Worm (Caenorhabditis elegans) whole organism, young adult: ENCODE data around the gene ZK896.1.
A peak's percentile ranks its signal among the peaks of the same experiment; 100 is the strongest.

Experiments used
- B0019.2 ChIP-seq: fragments of 200-800 bp; sonication (Bioruptor generic); conservative IDR thresholded peaks from 2 replicates; pipeline ENCODE4 v1.3.6; 2022; ENCODE audit warnings: missing genetic modification reagents, missing genetic modification characterization, missing compliant biosample characterization
- B0336.3 ChIP-seq: fragments of 200-800 bp; sonication (Bioruptor generic); IDR thresholded peaks from 2 replicates; pipeline ENCODE4 v1.3.6; 2022; ENCODE audit warnings: missing genetic modification characterization, missing compliant biosample characterization
- C06A6.2 ChIP-seq: fragments of 200-800 bp; sonication (Bioruptor generic); conservative IDR thresholded peaks from 2 replicates; pipeline ENCODE4 v1.3.6; 2022; ENCODE audit warnings: missing genetic modification characterization, missing compliant biosample characterization
- D2030.7 ChIP-seq: fragments of 200-800 bp; sonication (Bioruptor generic); IDR thresholded peaks from 2 replicates; pipeline ENCODE4 v1.3.6; 2022; ENCODE audit warnings: missing genetic modification reagents, missing genetic modification characterization, missing compliant biosample characterization
- F33H1.4 ChIP-seq: fragments of 200-800 bp; sonication (Bioruptor generic); IDR thresholded peaks from 2 replicates; pipeline ENCODE4 v1.3.6; 2022; ENCODE audit warnings: missing genetic modification reagents, missing genetic modification characterization, missing compliant biosample characterization
- F37B4.10 ChIP-seq: fragments of 200-800 bp; sonication (Bioruptor generic); IDR thresholded peaks from 2 replicates; pipeline ENCODE4 v1.3.6; 2022; ENCODE audit warnings: missing genetic modification characterization, missing compliant biosample characterization
- F49E8.2 ChIP-seq: sonication (generic microtip); optimal IDR thresholded peaks from 3 replicates; lab custom pipeline; 2017; ENCODE audit warnings: missing genetic modification characterization, mild to moderate bottlenecking, missing compliant biosample characterization, antibody characterized with exemption, moderate library complexity; ENCODE audit not compliant: insufficient read depth
- F52B5.7 ChIP-seq: sonication (generic microtip); optimal IDR thresholded peaks from 2 replicates; lab custom pipeline; 2016; ENCODE audit warnings: mild to moderate bottlenecking, missing genetic modification characterization, missing compliant biosample characterization
- Y53F4B.3 ChIP-seq: fragments of 200-800 bp; sonication (Bioruptor generic); IDR thresholded peaks from 2 replicates; pipeline ENCODE4 v1.3.6; 2022; ENCODE audit warnings: missing genetic modification reagents, missing genetic modification characterization, missing compliant biosample characterization
- Y95B8A.8 ChIP-seq: fragments of 200-800 bp; sonication (Bioruptor generic); IDR thresholded peaks from 2 replicates; pipeline ENCODE4 v1.3.6; 2022; ENCODE audit warnings: missing genetic modification reagents, missing genetic modification characterization, missing compliant biosample characterization
- ccch-3 ChIP-seq: fragments of 200-800 bp; sonication (Bioruptor generic); optimal IDR thresholded peaks from 2 replicates; lab custom pipeline; 2018; ENCODE audit warnings: mild to moderate bottlenecking, missing genetic modification characterization, missing compliant biosample characterization
- ceh-100 ChIP-seq: fragments of 200-800 bp; sonication (Bioruptor generic); IDR thresholded peaks from 2 replicates; pipeline ENCODE4 v1.3.6; 2022; ENCODE audit warnings: missing genetic modification reagents, missing genetic modification characterization, missing compliant biosample characterization
- ceh-79 ChIP-seq: sonication (generic microtip); optimal IDR thresholded peaks from 2 replicates; lab custom pipeline; 2017; ENCODE audit warnings: mild to moderate bottlenecking, missing genetic modification characterization, missing compliant biosample characterization
- dpl-1 ChIP-seq: fragments of 150-350 bp; optimal IDR thresholded peaks from 2 replicates; lab custom pipeline; 2014; ENCODE audit warnings: missing biosample characterization, missing genetic modification reagents, missing genetic modification characterization
- efl-1 ChIP-seq: fragments of 150-350 bp; optimal IDR thresholded peaks from 2 replicates; lab custom pipeline; 2014; ENCODE audit warnings: missing biosample characterization, missing genetic modification reagents, missing genetic modification characterization
- him-1 ChIP-seq: sonication (generic microtip); optimal IDR thresholded peaks from 2 replicates; lab custom pipeline; 2016; ENCODE audit warnings: missing genotype, missing genetic modification reagents, missing genetic modification characterization, missing compliant biosample characterization
- hmg-1.2 ChIP-seq: fragments of 200-800 bp; sonication (Bioruptor generic); IDR thresholded peaks from 2 replicates; pipeline ENCODE4 v1.3.6; 2022; ENCODE audit warnings: missing genetic modification reagents, missing genetic modification characterization, missing compliant biosample characterization
- lin-35 ChIP-seq, 3 experiments: fragments of 150-350 bp in 2 of 3; sonication (generic microtip) in 1 of 3; optimal IDR thresholded peaks; 2 replicates each; lab custom pipeline; 2014 to 2018; ENCODE audit warnings: missing biosample characterization in 3 of 3, missing genetic modification characterization in 3 of 3, missing genetic modification reagents in 3 of 3
- lin-54 ChIP-seq: fragments of 200-800 bp; sonication (Bioruptor generic); optimal IDR thresholded peaks from 2 replicates; lab custom pipeline; 2018; ENCODE audit warnings: mild to moderate bottlenecking, missing genetic modification characterization, missing compliant biosample characterization
- lsl-1 ChIP-seq: fragments of 200-800 bp; sonication (Bioruptor generic); optimal IDR thresholded peaks from 2 replicates; lab custom pipeline; 2018; ENCODE audit warnings: mild to moderate bottlenecking, missing genetic modification characterization, moderate library complexity, missing compliant biosample characterization
- madf-6 ChIP-seq: fragments of 200-800 bp; sonication (Bioruptor generic); IDR thresholded peaks from 2 replicates; pipeline ENCODE4 v1.3.6; 2022; ENCODE audit warnings: missing genetic modification reagents, missing genetic modification characterization, missing compliant biosample characterization
- nhr-179 ChIP-seq: sonication (generic microtip); optimal IDR thresholded peaks from 2 replicates; lab custom pipeline; 2016; ENCODE audit warnings: mild to moderate bottlenecking, missing genetic modification characterization, missing compliant biosample characterization
- nhr-90 ChIP-seq: sonication (generic microtip); optimal IDR thresholded peaks from 2 replicates; lab custom pipeline; 2016; ENCODE audit warnings: missing genotype, mild to moderate bottlenecking, missing genetic modification characterization, missing compliant biosample characterization
- pbrm-1 ChIP-seq: fragments of 200-800 bp; sonication (Bioruptor generic); IDR thresholded peaks from 2 replicates; pipeline ENCODE4 v1.3.6; 2022; ENCODE audit warnings: missing genetic modification reagents, missing genetic modification characterization, missing compliant biosample characterization
- sdz-38 ChIP-seq: sonication (generic microtip); optimal IDR thresholded peaks from 2 replicates; lab custom pipeline; 2016; ENCODE audit warnings: missing genotype, missing genetic modification characterization, missing compliant biosample characterization
- snpc-1.1 ChIP-seq: sonication (generic microtip); optimal IDR thresholded peaks from 2 replicates; lab custom pipeline; 2017; ENCODE audit warnings: missing genetic modification characterization, mild to moderate bottlenecking, missing compliant biosample characterization, antibody characterized with exemption, moderate library complexity, missing genotype, missing genetic modification reagents; ENCODE audit not compliant: insufficient read depth
- snpc-3.4 ChIP-seq: sonication (generic microtip); optimal IDR thresholded peaks from 2 replicates; lab custom pipeline; 2017; ENCODE audit warnings: missing genetic modification characterization, mild to moderate bottlenecking, missing compliant biosample characterization, antibody characterized with exemption, moderate library complexity, missing genotype, missing genetic modification reagents
- xnd-1 ChIP-seq: sonication (generic microtip); optimal IDR thresholded peaks from 2 replicates; lab custom pipeline; 2016; ENCODE audit warnings: missing genotype, missing genetic modification reagents, missing genetic modification characterization, missing compliant biosample characterization
- ztf-22 ChIP-seq: fragments of 200-800 bp; sonication (Bioruptor generic); optimal IDR thresholded peaks from 2 replicates; lab custom pipeline; 2018; ENCODE audit warnings: mild to moderate bottlenecking, missing genetic modification characterization, moderate library complexity, missing compliant biosample characterization
- ztf-25 ChIP-seq: fragments of 200-800 bp; sonication (Bioruptor generic); IDR thresholded peaks from 2 replicates; pipeline ENCODE4 v1.3.6; 2022; ENCODE audit warnings: missing genetic modification reagents, missing genetic modification characterization, missing compliant biosample characterization
- ztf-3 ChIP-seq: fragments of 200-800 bp; sonication (Bioruptor generic); optimal IDR thresholded peaks from 2 replicates; lab custom pipeline; 2018; ENCODE audit warnings: mild to moderate bottlenecking, missing genetic modification characterization, missing compliant biosample characterization
- ztf-6 ChIP-seq: fragments of 200-800 bp; sonication (Bioruptor generic); IDR thresholded peaks from 2 replicates; pipeline ENCODE4 v1.3.6; 2022; ENCODE audit warnings: missing genetic modification reagents, missing genetic modification characterization, missing compliant biosample characterization

The ZK896.1 gene

DNA sequence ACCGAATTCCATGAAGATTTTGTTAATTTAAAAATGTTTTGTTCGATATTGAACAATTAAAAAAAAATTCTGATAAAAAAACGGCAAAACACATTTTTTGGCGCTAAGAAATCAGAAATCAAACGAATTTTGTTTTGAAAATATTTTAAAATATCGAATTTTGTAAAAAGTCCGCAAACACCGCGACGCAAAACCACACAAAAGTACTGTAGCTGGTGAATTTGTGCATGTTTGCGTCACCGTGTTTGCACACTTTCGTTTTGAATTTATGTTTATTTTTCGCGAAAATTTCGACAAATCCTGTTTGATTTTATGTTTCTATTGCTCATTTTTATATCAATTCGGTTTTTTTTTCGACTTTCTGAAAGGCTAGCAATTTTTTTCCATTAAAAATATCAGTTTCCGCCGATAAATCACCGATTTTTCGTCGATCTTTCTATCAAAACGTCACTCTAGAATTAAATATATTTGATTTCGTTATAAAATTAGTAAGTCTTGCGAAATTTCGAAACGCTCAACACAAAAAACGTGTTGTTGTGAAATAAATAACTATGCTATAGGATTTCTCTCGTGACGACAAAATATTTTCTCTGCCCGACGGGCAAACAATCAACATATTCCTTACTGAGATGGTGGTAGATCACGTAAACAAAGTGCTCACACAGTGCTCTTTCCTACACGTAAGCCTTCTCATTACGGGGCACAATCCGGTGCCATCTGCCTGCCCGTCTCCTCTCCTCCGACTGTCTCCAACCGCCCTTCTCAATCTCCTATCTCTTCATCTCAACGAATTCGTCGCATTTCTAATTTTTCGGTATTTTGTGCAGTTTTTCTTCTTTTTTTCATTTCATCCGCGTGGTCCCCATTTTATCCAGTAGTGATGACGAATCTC, 43.3 kb downstream of the ZK896.1 start (continued):
- TF ChIP-seq ztf-25 (GFP tag; lab: Robert Waterston, UW) (no peak), dpl-1 (GFP tag; lab: Kevin White, UChicago) (peak; percentile 31), Y53F4B.3 (GFP tag; lab: Robert Waterston, UW) (no peak), ztf-3 (GFP tag; lab: Kevin White, UChicago) (no peak), D2030.7 (GFP tag; lab: Robert Waterston, UW) (peak; percentile 73), pbrm-1 (GFP tag; lab: Robert Waterston, UW) (no peak), lin-54 (GFP tag; lab: Kevin White, UChicago) (peak; percentile 81), nhr-179 (tag; lab: Kevin White, UChicago) (no peak), B0019.2 (peak; percentile 95), ccch-3 (GFP tag; lab: Kevin White, UChicago) (no peak), xnd-1 (peak; percentile 60), F37B4.10 (GFP tag; lab: Robert Waterston, UW) (no peak), F49E8.2 (tag; lab: Kevin White, UChicago) (peak; percentile 62), B0336.3 (GFP tag; lab: Robert Waterston, UW) (peak; percentile 43; the same call in 1 of the 2 replicates), snpc-1.1 (tag; lab: Kevin White, UChicago) (peak; percentile 71), lsl-1 (GFP tag; lab: Kevin White, UChicago) (peak; percentile 95)

DNA sequence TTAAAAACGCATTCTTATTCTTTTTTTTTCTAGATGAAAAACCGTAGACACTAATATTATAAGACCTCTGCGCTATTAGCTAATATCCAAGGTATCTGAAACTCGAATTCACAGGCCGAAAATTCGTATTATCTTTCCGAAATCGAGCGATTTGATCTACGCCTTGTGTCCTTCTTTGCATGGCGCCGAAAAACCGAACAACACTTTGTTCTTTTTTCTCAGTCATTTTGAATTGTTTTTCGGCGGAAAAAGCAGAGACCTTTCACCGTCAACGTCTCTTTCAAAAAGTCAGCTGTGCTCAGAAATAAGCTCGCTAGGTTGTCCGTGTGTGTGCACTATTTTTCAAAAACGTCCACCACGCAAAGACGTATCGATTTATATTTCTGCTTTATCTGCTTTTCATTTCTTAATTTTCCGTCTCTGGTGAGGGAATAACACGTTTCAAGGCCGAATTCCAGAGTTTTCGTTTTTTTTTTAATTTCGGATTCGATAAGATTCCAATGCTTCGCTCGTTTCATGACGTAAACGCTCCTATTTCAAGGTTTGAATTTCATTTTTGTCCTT, 44.2 kb downstream of the ZK896.1 start:
- TF ChIP-seq madf-6 (GFP tag; lab: Robert Waterston, UW) (peak; percentile 61), Y95B8A.8 (GFP tag; lab: Robert Waterston, UW) (no peak), C06A6.2 (GFP tag; lab: Robert Waterston, UW) (no peak), ceh-100 (GFP tag; lab: Robert Waterston, UW) (no peak), ztf-22 (no peak), snpc-3.4 (tag; lab: Kevin White, UChicago) (peak; percentile 0), ztf-25 (GFP tag; lab: Robert Waterston, UW) (0 out of 2 replicates have a peak, but pooled peaks have one; percentile 16), F52B5.7 (tag; lab: Kevin White, UChicago) (no peak), pbrm-1 (GFP tag; lab: Robert Waterston, UW) (no peak), hmg-1.2 (GFP tag; lab: Robert Waterston, UW) (0 out of 2 replicates have a peak, but pooled peaks have one; percentile 8), efl-1 (GFP tag; lab: Kevin White, UChicago) (peak; percentile 68)

DNA sequence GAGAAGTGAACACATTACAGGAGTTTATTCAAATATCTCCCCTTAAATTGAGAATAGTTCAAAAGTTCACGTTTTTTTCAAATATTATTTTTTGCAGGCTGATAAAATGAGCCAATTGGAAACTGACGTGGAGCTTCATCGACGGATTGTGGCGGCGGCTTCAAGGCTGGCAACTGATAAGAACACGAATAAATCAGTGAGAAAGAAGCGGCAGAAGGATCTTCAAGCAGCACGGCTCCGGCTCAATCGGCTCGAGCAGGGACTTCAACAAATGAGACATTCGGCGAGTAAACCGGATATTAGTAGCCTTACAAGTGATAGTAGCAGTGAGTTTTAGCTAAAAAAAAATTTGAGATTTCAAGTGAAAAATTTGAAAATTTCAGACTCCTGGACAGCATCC, 49.9 kb downstream of the ZK896.1 start, which contains the start of gene M02B1.4:
M02B1.4 (minus strand) TSS at position 9 of the 400 bp plus-strand sequence.
- TF ChIP-seq sdz-38 (tag; lab: Kevin White, UChicago) (no peak), ztf-25 (GFP tag; lab: Robert Waterston, UW) (no peak), nhr-90 (tag; lab: Kevin White, UChicago) (no peak), F33H1.4 (GFP tag; lab: Robert Waterston, UW) (no peak), madf-6 (GFP tag; lab: Robert Waterston, UW) (no peak), ztf-6 (GFP tag; lab: Robert Waterston, UW) (no peak), ceh-79 (tag; lab: Kevin White, UChicago) (no peak), lin-35 (GFP tag; optimal IDR thresholded peaks at IDR 0.05; lab: Kevin White, UChicago) (no peak), him-1 (tag; lab: Kevin White, UChicago) (no peak), F49E8.2 (tag; lab: Kevin White, UChicago) (no peak)
- TF ChIP-seq, all 124 proteins: peak for 0
